Worm (Caenorhabditis elegans) whole organism, L4 larva: ENCODE data around the gene Y57A10C.1.

Source experiments
- F37D6.2 ChIP-seq: sonication (generic microtip); optimal IDR thresholded peaks from 2 replicates; lab custom pipeline; 2016; ENCODE audit warnings: mild to moderate bottlenecking, missing genetic modification characterization, missing compliant biosample characterization
- R02D3.7 ChIP-seq: fragments of 150-350 bp; sonication (generic microtip); optimal IDR thresholded peaks from 3 replicates; lab custom pipeline; 2014; ENCODE audit warnings: missing biosample characterization, missing genetic modification characterization
- aha-1 ChIP-seq: fragments of 150-350 bp; peaks from one replicate; lab custom pipeline; 2014; ENCODE audit warnings: missing biosample characterization, missing genetic modification characterization
- nhr-11 ChIP-seq: fragments of 150-350 bp; optimal IDR thresholded peaks from 2 replicates; lab custom pipeline; 2014; ENCODE audit warnings: missing biosample characterization, missing genetic modification characterization
- sdz-12 ChIP-seq: fragments of 200-800 bp; sonication (Bioruptor generic); optimal IDR thresholded peaks from 2 replicates; lab custom pipeline; 2018; ENCODE audit warnings: mild to moderate bottlenecking, missing genetic modification characterization, missing compliant biosample characterization

DNA sequence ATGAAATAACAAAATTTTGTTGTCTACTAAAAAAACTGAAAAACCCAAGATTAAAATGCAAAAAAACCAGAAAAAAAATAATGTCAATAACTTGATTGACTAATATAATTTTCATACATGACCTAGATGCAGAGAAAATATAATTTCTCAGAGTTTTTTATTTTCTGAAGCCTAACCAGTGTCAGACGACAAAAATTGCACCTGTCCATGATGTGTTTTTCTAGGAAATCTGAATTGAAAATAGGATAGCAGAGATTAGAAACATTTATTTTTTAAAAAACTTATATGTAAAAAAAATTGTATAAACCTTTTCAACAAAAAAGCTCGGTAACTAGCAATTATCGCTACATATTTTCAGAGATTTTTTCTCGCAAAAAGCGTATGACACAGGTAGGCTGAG lies 5.7 kb upstream of the Y57A10C.1 start:
- TF ChIP-seq F37D6.2 (tag; lab: Kevin White, UChicago) (no peak), sdz-12 (GFP tag; lab: Kevin White, UChicago) (no peak), R02D3.7 (no peak), aha-1 (tag; lab: Kevin White, UChicago) (no peak), nhr-11 (no peak)
